Worm (Caenorhabditis elegans): ENCODE results near the gene Y25C1A.7.

Gene Y25C1A.7

ce11 chrII:3071012-3071749, at the start of gene Y25C1A.7:
Gene Y25C1A.7 (minus strand): TSS chrII:3071062.
- no peak for TF ChIP-seq nhr-12 (tag; optimal IDR thresholded peaks at IDR 0.05)
- no peak for TF ChIP-seq mab-5 (tag; optimal IDR thresholded peaks at IDR 0.05)
- no peak for TF ChIP-seq elt-3 (tag; optimal IDR thresholded peaks at IDR 0.05)
- TF ChIP-seq blmp-1 (tag; optimal IDR thresholded peaks at IDR 0.05): no peak
- TF ChIP-seq lin-13 (tag; optimal IDR thresholded peaks at IDR 0.05): no peak
- no peak for TF ChIP-seq nhr-237 (tag; optimal IDR thresholded peaks at IDR 0.05)
- no peak for TF ChIP-seq unc-120 (tag; optimal IDR thresholded peaks at IDR 0.05; ENCODE audit: poor library complexity, severe bottlenecking)
- TF ChIP-seq hlh-1 (tag; optimal IDR thresholded peaks at IDR 0.05): no peak
- TF ChIP-seq pha-4 (tag; optimal IDR thresholded peaks at IDR 0.05): no peak
- no peak for TF ChIP-seq ceh-83 (GFP tag; optimal IDR thresholded peaks at IDR 0.05)
- no peak for TF ChIP-seq lsy-2 (tag; optimal IDR thresholded peaks at IDR 0.05)

DNA sequence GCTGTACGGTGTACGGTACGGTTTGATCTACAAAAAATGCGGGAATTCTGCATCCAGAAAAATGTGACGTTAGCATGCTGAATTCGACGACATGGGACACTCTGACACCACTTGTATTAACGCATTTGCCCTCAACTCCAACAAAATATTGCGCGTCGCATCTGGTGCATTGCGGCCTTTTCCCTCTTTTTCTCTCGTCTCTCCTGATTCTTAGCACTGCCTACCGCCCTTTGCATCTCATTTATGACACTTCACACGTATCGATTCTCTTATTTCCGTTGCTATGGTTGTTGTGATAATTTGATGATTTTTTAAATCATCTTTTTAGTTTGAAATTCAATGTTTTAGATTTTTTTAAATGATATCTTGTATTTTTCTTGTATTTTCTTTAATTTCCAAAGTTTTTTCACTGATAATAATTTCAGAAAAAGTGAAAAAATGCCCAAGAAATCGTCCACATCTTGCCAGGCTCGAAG, 48.1 kb upstream of the Y25C1A.7 start, which contains the start of gene T10D4.6:
Gene T10D4.6 (plus strand): TSS at position 426 of the 476 bp plus-strand sequence.
- TF ChIP-seq unc-62 (GFP tag; optimal IDR thresholded peaks at IDR 0.05): peak; percentile 28
- peak; percentile 17 for TF ChIP-seq lin-13 (tag; optimal IDR thresholded peaks at IDR 0.05)
- peak; percentile 30 for TF ChIP-seq sptf-1 (tag; optimal IDR thresholded peaks at IDR 0.05)
- no peak for TF ChIP-seq blmp-1 (tag; optimal IDR thresholded peaks at IDR 0.05)
- no peak for TF ChIP-seq ztf-11 (tag; optimal IDR thresholded peaks at IDR 0.05)
- TF ChIP-seq sem-2 (GFP tag; optimal IDR thresholded peaks at IDR 0.05): no peak
- TF ChIP-seq bed-3 (GFP tag; optimal IDR thresholded peaks at IDR 0.05): no peak
- TF ChIP-seq hlh-1 (tag; optimal IDR thresholded peaks at IDR 0.05): peak; percentile 18
- peak; percentile 53 for TF ChIP-seq mep-1 (tag; optimal IDR thresholded peaks at IDR 0.05)
- peak; percentile 9 for TF ChIP-seq ceh-39 (tag; optimal IDR thresholded peaks at IDR 0.05)
- TF ChIP-seq pha-4 (tag; optimal IDR thresholded peaks at IDR 0.05): peak; percentile 33
- no peak for TF ChIP-seq nhr-28 (tag; optimal IDR thresholded peaks at IDR 0.05)

ce11 chrII:3117471-3117870, 46.6 kb upstream of the Y25C1A.7 start, which contains the start of gene T10D4.7:
Gene T10D4.7 (plus strand): TSS chrII:3117771.
- TF ChIP-seq flh-1 (GFP tag; optimal IDR thresholded peaks at IDR 0.05) (no peak), sem-2 (GFP tag; optimal IDR thresholded peaks at IDR 0.05) (no peak), mab-5 (tag; optimal IDR thresholded peaks at IDR 0.05) (no peak), pha-4 (tag; optimal IDR thresholded peaks at IDR 0.05) (no peak), nhr-12 (tag; optimal IDR thresholded peaks at IDR 0.05) (no peak), tbx-8 (GFP tag; optimal IDR thresholded peaks at IDR 0.05) (no peak), nhr-2 (tag; optimal IDR thresholded peaks at IDR 0.05) (no peak), cnd-1 (tag; optimal IDR thresholded peaks at IDR 0.05) (no peak), blmp-1 (tag; optimal IDR thresholded peaks at IDR 0.05) (no peak)

- TF ChIP-seq lin-13 (tag; optimal IDR thresholded peaks at IDR 0.05): no peak
- TF ChIP-seq tbx-8 (GFP tag; optimal IDR thresholded peaks at IDR 0.05): no peak
- no peak for TF ChIP-seq nhr-237 (tag; optimal IDR thresholded peaks at IDR 0.05)
- TF ChIP-seq pha-4 (tag; optimal IDR thresholded peaks at IDR 0.05): no peak
- TF ChIP-seq sptf-1 (tag; optimal IDR thresholded peaks at IDR 0.05): no peak
- no peak for TF ChIP-seq unc-39 (tag; optimal IDR thresholded peaks at IDR 0.05)
- TF ChIP-seq sem-2 (GFP tag; optimal IDR thresholded peaks at IDR 0.05): no peak
- no peak for TF ChIP-seq ces-1 (GFP tag; optimal IDR thresholded peaks at IDR 0.05)
- TF ChIP-seq ham-2 (GFP tag; optimal IDR thresholded peaks at IDR 0.05): no peak
- no peak for TF ChIP-seq M03D4.4 (tag; optimal IDR thresholded peaks at IDR 0.05)
- TF ChIP-seq nhr-12 (tag; optimal IDR thresholded peaks at IDR 0.05): no peak
Measured at ce11 chrII:3113934-3114333, 43.1 kb upstream of the Y25C1A.7 start, which contains the start of gene clec-123. Gene clec-123 (plus strand): TSS chrII:3114234.

- TF ChIP-seq zip-8 (tag; optimal IDR thresholded peaks at IDR 0.05) (no peak), sem-2 (GFP tag; optimal IDR thresholded peaks at IDR 0.05) (no peak), drap-1 (GFP tag; optimal IDR thresholded peaks at IDR 0.05) (no peak), nhr-12 (tag; optimal IDR thresholded peaks at IDR 0.05) (no peak), mep-1 (tag; optimal IDR thresholded peaks at IDR 0.05) (no peak), mls-2 (tag; optimal IDR thresholded peaks at IDR 0.05) (no peak), cnd-1 (tag; optimal IDR thresholded peaks at IDR 0.05) (no peak), ceh-43 (GFP tag; optimal IDR thresholded peaks at IDR 0.05) (no peak)
Measured at ce11 chrII:3113289-3113688, 42.4 kb upstream of the Y25C1A.7 start.

Measured in whole organism, mixed stage, embryonic.